Fruit fly (Drosophila melanogaster) whole organism, embryonic: Measurements from ENCODE around the gene CG18268.
A peak's percentile ranks its signal among the peaks of the same experiment; 100 is the strongest.

Source experiments
- CG10274 ChIP-seq: fragments of 200-800 bp; sonication (Bioruptor generic); optimal IDR thresholded peaks from 3 replicates; lab custom pipeline; 2017; ENCODE audit warnings: missing biosample characterization, mild to moderate bottlenecking, missing genetic modification characterization
- CG12299 ChIP-seq: fragments of 200-800 bp; sonication (Bioruptor generic); optimal IDR thresholded peaks from 2 replicates; lab custom pipeline; 2018; ENCODE audit warnings: missing biosample characterization, mild to moderate bottlenecking, missing genetic modification characterization
- CG13287 ChIP-seq: fragments of 200-800 bp; sonication (Bioruptor generic); IDR thresholded peaks from 2 replicates; pipeline ENCODE4 v1.3.6; 2022; ENCODE audit warnings: missing biosample characterization, missing genetic modification characterization; ENCODE audit not compliant: partially characterized antibody
- CG15514 ChIP-seq: fragments of 200-800 bp; sonication (Bioruptor generic); optimal IDR thresholded peaks from 3 replicates; lab custom pipeline; 2017; ENCODE audit warnings: missing biosample characterization, missing genetic modification characterization, mild to moderate bottlenecking, moderate library complexity, missing genetic modification reagents
- CG1602 ChIP-seq: fragments of 200-800 bp; sonication (Bioruptor generic); optimal IDR thresholded peaks from 3 replicates; lab custom pipeline; 2016; ENCODE audit warnings: missing biosample characterization, missing genetic modification characterization
- CG18599 ChIP-seq: fragments of 200-800 bp; sonication (Bioruptor generic); optimal IDR thresholded peaks from 3 replicates; lab custom pipeline; 2017; ENCODE audit warnings: missing biosample characterization, missing genetic modification characterization, mild to moderate bottlenecking, moderate library complexity, missing genetic modification reagents
- CG2712 ChIP-seq: fragments of 200-800 bp; optimal IDR thresholded peaks from 3 replicates; lab custom pipeline; 2019; ENCODE audit warnings: missing biosample characterization, mild to moderate bottlenecking, missing genetic modification characterization, moderate library complexity
- CG31224 ChIP-seq: fragments of 200-800 bp; sonication (Bioruptor generic); IDR thresholded peaks from 2 replicates; pipeline ENCODE4 v1.3.6; 2022; ENCODE audit warnings: missing biosample characterization, missing genetic modification characterization
- CG32532 ChIP-seq: fragments of 200-800 bp; sonication (Bioruptor generic); IDR thresholded peaks from 2 replicates; pipeline ENCODE4 v1.3.6; 2022; ENCODE audit warnings: missing biosample characterization, missing genetic modification characterization
- CG3847 ChIP-seq: fragments of 200-800 bp; sonication (Bioruptor generic); IDR thresholded peaks from 2 replicates; pipeline ENCODE4 v1.3.6; 2022; ENCODE audit warnings: missing biosample characterization, missing genetic modification characterization
- CG5953 ChIP-seq: fragments of 200-800 bp; sonication (Bioruptor generic); IDR thresholded peaks from 2 replicates; pipeline ENCODE4 v1.3.6; 2022; ENCODE audit warnings: missing biosample characterization, missing genetic modification characterization
- CG6791 ChIP-seq: fragments of 200-800 bp; sonication (Bioruptor generic); IDR thresholded peaks from 3 replicates; pipeline ENCODE4 v1.3.6; 2022; ENCODE audit warnings: missing biosample characterization, missing genetic modification characterization; ENCODE audit not compliant: partially characterized antibody
- CG7357 ChIP-seq: fragments of 200-800 bp; sonication (Bioruptor generic); IDR thresholded peaks from 3 replicates; pipeline ENCODE4 v1.3.6; 2022; ENCODE audit warnings: missing biosample characterization, missing genetic modification characterization
- CG8281 ChIP-seq: fragments of 200-800 bp; sonication (Bioruptor generic); optimal IDR thresholded peaks from 2 replicates; lab custom pipeline; 2018; ENCODE audit warnings: missing biosample characterization, mild to moderate bottlenecking, missing genetic modification characterization, moderate library complexity
- CG8359 ChIP-seq: fragments of 200-800 bp; sonication (Bioruptor generic); optimal IDR thresholded peaks from 2 replicates; lab custom pipeline; 2017; ENCODE audit warnings: missing biosample characterization, mild to moderate bottlenecking, missing genetic modification characterization, borderline replicate concordance
- CG8388 ChIP-seq: fragments of 200-800 bp; sonication (Bioruptor generic); optimal IDR thresholded peaks from 2 replicates; lab custom pipeline; 2019; ENCODE audit warnings: missing biosample characterization, mild to moderate bottlenecking, missing genetic modification characterization, moderate library complexity
- CG9215 ChIP-seq: fragments of 200-800 bp; sonication (Bioruptor generic); IDR thresholded peaks from 2 replicates; pipeline ENCODE4 v1.3.6; 2022; ENCODE audit warnings: missing biosample characterization, missing genetic modification characterization
- CG9876 ChIP-seq: fragments of 200-800 bp; sonication (Bioruptor generic); optimal IDR thresholded peaks from 2 replicates; lab custom pipeline; 2016; ENCODE audit warnings: missing biosample characterization, missing genetic modification characterization
- Deaf1 ChIP-seq: fragments of 200-800 bp; optimal IDR thresholded peaks from 3 replicates; lab custom pipeline; 2019; ENCODE audit warnings: missing biosample characterization, mild to moderate bottlenecking, missing genetic modification characterization, moderate library complexity
- Dip3 ChIP-seq: fragments of 200-800 bp; sonication (Bioruptor generic); optimal IDR thresholded peaks from 3 replicates; lab custom pipeline; 2016; ENCODE audit warnings: missing biosample characterization, missing genetic modification characterization
- Fer3 ChIP-seq: fragments of 200-800 bp; sonication (Bioruptor generic); optimal IDR thresholded peaks from 2 replicates; lab custom pipeline; 2018; ENCODE audit warnings: missing biosample characterization, mild to moderate bottlenecking, missing genetic modification characterization, moderate library complexity
- HmgZ ChIP-seq: fragments of 200-800 bp; sonication (Bioruptor generic); optimal IDR thresholded peaks from 2 replicates; lab custom pipeline; 2018; ENCODE audit warnings: missing biosample characterization, mild to moderate bottlenecking, missing genetic modification characterization
- Jarid2 ChIP-seq: fragments of 200-800 bp; sonication (Bioruptor generic); optimal IDR thresholded peaks from 3 replicates; lab custom pipeline; 2017; ENCODE audit warnings: mild to moderate bottlenecking, missing biosample characterization, missing genetic modification reagents, missing genetic modification characterization
- Lpt ChIP-seq: fragments of >200 bp; optimal IDR thresholded peaks from 2 replicates; lab custom pipeline; 2018; ENCODE audit warnings: missing biosample characterization, missing genetic modification characterization
- Meics ChIP-seq: fragments of 200-800 bp; sonication (Bioruptor generic); optimal IDR thresholded peaks from 2 replicates; lab custom pipeline; 2017; ENCODE audit warnings: missing biosample characterization, mild to moderate bottlenecking, missing genetic modification characterization
- NK7.1 ChIP-seq: fragments of 200-800 bp; sonication (Bioruptor generic); optimal IDR thresholded peaks from 3 replicates; lab custom pipeline; 2016; ENCODE audit warnings: missing biosample characterization, missing genetic modification characterization
- PHDP ChIP-seq: fragments of 200-800 bp; sonication (Bioruptor generic); optimal IDR thresholded peaks from 3 replicates; lab custom pipeline; 2018; ENCODE audit warnings: missing biosample characterization, mild to moderate bottlenecking, missing genetic modification characterization, moderate library complexity
- Tbp ChIP-seq: fragments of >200 bp; optimal IDR thresholded peaks from 2 replicates; lab custom pipeline; 2018; ENCODE audit warnings: missing biosample characterization, missing genetic modification characterization
- bowl ChIP-seq: fragments of 200-800 bp; sonication (Bioruptor generic); IDR thresholded peaks from 2 replicates; pipeline ENCODE4 v1.3.6; 2022; ENCODE audit warnings: missing biosample characterization, missing genetic modification characterization
- chinmo ChIP-seq: fragments of 200-800 bp; sonication (Bioruptor generic); IDR thresholded peaks from 4 replicates; pipeline ENCODE4 v1.3.6; 2022; ENCODE audit warnings: missing biosample characterization, missing genetic modification characterization; ENCODE audit not compliant: partially characterized antibody
- corto ChIP-seq: fragments of 200-800 bp; sonication (Bioruptor generic); optimal IDR thresholded peaks from 2 replicates; lab custom pipeline; 2016; ENCODE audit warnings: missing biosample characterization, mild to moderate bottlenecking, missing genetic modification characterization, moderate library complexity
- crp ChIP-seq, 2 experiments: fragments of 200-800 bp; sonication (Bioruptor generic); optimal IDR thresholded peaks; 2 replicates in 1 of 2; 3 replicates in 1 of 2; lab custom pipeline; 2017; ENCODE audit warnings: missing biosample characterization in 2 of 2, missing genetic modification characterization in 2 of 2, mild to moderate bottlenecking in 1 of 2, moderate library complexity in 1 of 2
- gcm2 ChIP-seq: fragments of 200-800 bp; sonication (Bioruptor generic); optimal IDR thresholded peaks from 2 replicates; lab custom pipeline; 2016; ENCODE audit warnings: missing biosample characterization, missing genetic modification characterization
- grn ChIP-seq: fragments of 200-800 bp; sonication (Bioruptor generic); optimal IDR thresholded peaks from 3 replicates; lab custom pipeline; 2017; ENCODE audit warnings: missing biosample characterization, missing genetic modification characterization
- her ChIP-seq: fragments of 200-800 bp; sonication (Bioruptor generic); optimal IDR thresholded peaks from 2 replicates; lab custom pipeline; 2016; ENCODE audit warnings: missing biosample characterization, missing genetic modification characterization
- ind ChIP-seq: fragments of 200-800 bp; sonication (Bioruptor generic); optimal IDR thresholded peaks from 3 replicates; lab custom pipeline; 2016; ENCODE audit warnings: missing biosample characterization, missing genetic modification characterization
- klu ChIP-seq: fragments of 200-800 bp; sonication (Bioruptor generic); IDR thresholded peaks from 2 replicates; pipeline ENCODE4 v1.3.6; 2022; ENCODE audit warnings: missing biosample characterization, missing genetic modification characterization
- lab ChIP-seq: fragments of 200-800 bp; sonication (Bioruptor generic); optimal IDR thresholded peaks from 3 replicates; lab custom pipeline; 2017; ENCODE audit warnings: missing biosample characterization, missing genetic modification characterization, mild to moderate bottlenecking, moderate library complexity, missing genetic modification reagents
- lbe ChIP-seq: fragments of 200-800 bp; sonication (Bioruptor generic); optimal IDR thresholded peaks from 2 replicates; lab custom pipeline; 2016; ENCODE audit warnings: missing biosample characterization, mild to moderate bottlenecking, missing genetic modification characterization
- mirr ChIP-seq: fragments of 200-800 bp; sonication (Bioruptor generic); optimal IDR thresholded peaks from 3 replicates; lab custom pipeline; 2018; ENCODE audit warnings: missing biosample characterization, mild to moderate bottlenecking, missing genetic modification characterization
- pan ChIP-seq, 4 experiments: fragments of >200 bp in 3 of 4; fragments of 200-800 bp in 1 of 4; sonication (Bioruptor generic) in 1 of 4; optimal IDR thresholded peaks in 3 of 4; IDR thresholded peaks in 1 of 4; 2 replicates each; pipeline versions ENCODE4 v1.3.6 to Lab custom; 2017 to 2022; ENCODE audit warnings: missing biosample characterization in 2 of 4, missing genetic modification characterization in 2 of 4, mixed read lengths in 1 of 4
- pzg ChIP-seq: fragments of 200-800 bp; sonication (Bioruptor generic); optimal IDR thresholded peaks from 3 replicates; lab custom pipeline; 2018; ENCODE audit warnings: missing biosample characterization, mild to moderate bottlenecking, missing genetic modification characterization, moderate library complexity
- scrt ChIP-seq: fragments of 200-800 bp; sonication (Bioruptor generic); optimal IDR thresholded peaks from 2 replicates; lab custom pipeline; 2018; ENCODE audit warnings: missing biosample characterization, mild to moderate bottlenecking, missing genetic modification characterization, moderate library complexity
- sd ChIP-seq: fragments of 200-800 bp; sonication (Bioruptor generic); optimal IDR thresholded peaks from 3 replicates; lab custom pipeline; 2018; ENCODE audit warnings: missing biosample characterization, mild to moderate bottlenecking, missing genetic modification characterization, moderate library complexity
- so ChIP-seq: fragments of 200-800 bp; sonication (Bioruptor generic); IDR thresholded peaks from 3 replicates; pipeline ENCODE4 v1.3.6; 2022; ENCODE audit warnings: missing biosample characterization, missing genetic modification characterization
- sqz ChIP-seq: fragments of 200-800 bp; sonication (Bioruptor generic); optimal IDR thresholded peaks from 3 replicates; lab custom pipeline; 2018; ENCODE audit warnings: missing biosample characterization, mild to moderate bottlenecking, missing genetic modification characterization
- unc-4 ChIP-seq: fragments of 200-800 bp; sonication (Bioruptor generic); IDR thresholded peaks from 2 replicates; pipeline ENCODE4 v1.3.6; 2022; ENCODE audit warnings: missing biosample characterization, missing genetic modification characterization; ENCODE audit not compliant: partially characterized antibody
- zfh2 ChIP-seq: fragments of 200-800 bp; sonication (Bioruptor generic); optimal IDR thresholded peaks from 2 replicates; lab custom pipeline; 2016; ENCODE audit warnings: missing biosample characterization, missing genetic modification characterization

The CG18268 gene

dm6 chr3R:7793855-7794254 is 10.4 kb downstream of the CG18268 start, which contains the start of gene CG2641 (continued):
- TF ChIP-seq CG15514 (GFP tag; lab: Kevin White, UChicago) (peak; percentile 1), lbe (peak; percentile 61), sd (tag; lab: Kevin White, UChicago) (peak; percentile 66), CG32532 (GFP tag; lab: Robert Waterston, UW) (peak; percentile 36; the same call in 1 of the 2 replicates), corto (GFP tag; lab: Kevin White, UChicago) (peak; percentile 68), scrt (GFP tag; lab: Kevin White, UChicago) (peak; percentile 13), unc-4 (GFP tag; lab: Robert Waterston, UW) (peak; percentile 14; the same call in 1 of the 2 replicates), sqz (GFP tag; lab: Kevin White, UChicago) (no peak), CG13287 (GFP tag; lab: Robert Waterston, UW) (peak; percentile 52), CG7357 (no peak), PHDP (tag; lab: Kevin White, UChicago) (peak; percentile 21), crp (GFP tag; optimal IDR thresholded peaks at IDR 0.05; lab: Kevin White, UChicago) (peak in 1 of 2 experiments; percentile 63), chinmo (GFP tag; lab: Robert Waterston, UW) (peak; percentile 77; the same call in 1 of the 4 replicates)

dm6 chr3R:7790583-7791034 is 13.6 kb downstream of the CG18268 start, which contains the start of gene CG10086:
Gene CG10086, plus strand, starts transcription at chr3R:7790633.
- no peak for TF ChIP-seq CG9215 (GFP tag; lab: Robert Waterston, UW)
- TF ChIP-seq pan (optimal IDR thresholded peaks at IDR 0.05; lab: Kevin White, UChicago), result no peak
- no peak for TF ChIP-seq pan (GFP tag; optimal IDR thresholded peaks at IDR 0.05 in 1 of 2, IDR thresholded peaks at IDR 0.05 in 1 of 2)
- no peak for TF ChIP-seq CG12299 (tag; lab: Kevin White, UChicago)
- TF ChIP-seq grn (GFP tag; lab: Kevin White, UChicago), result peak; percentile 74
- TF ChIP-seq CG8388, result no peak
- no peak for TF ChIP-seq Dip3 (GFP tag; lab: Kevin White, UChicago)
- no peak for TF ChIP-seq CG1602 (GFP tag; lab: Kevin White, UChicago)
- no peak for TF ChIP-seq Lpt (GFP tag; lab: Kevin White, UChicago)
- TF ChIP-seq ind (GFP tag; lab: Kevin White, UChicago), result no peak
- no peak for TF ChIP-seq pzg (GFP tag; lab: Kevin White, UChicago)
- peak; percentile 51 for TF ChIP-seq HmgZ (tag; lab: Kevin White, UChicago)
- TF ChIP-seq CG6791 (GFP tag; lab: Robert Waterston, UW), result no peak
- TF ChIP-seq CG31224 (GFP tag; lab: Robert Waterston, UW), result no peak
- no peak for TF ChIP-seq CG8359 (GFP tag; lab: Kevin White, UChicago)
- TF ChIP-seq Jarid2 (GFP tag; lab: Kevin White, UChicago), result peak; percentile 1
- no peak for TF ChIP-seq CG8281 (tag; lab: Kevin White, UChicago)
- TF ChIP-seq CG18599 (GFP tag; lab: Kevin White, UChicago), result peak; percentile 34
- no peak for TF ChIP-seq bowl
- TF ChIP-seq lab, result peak; percentile 38
- TF ChIP-seq zfh2 (GFP tag; lab: Kevin White, UChicago), result no peak
- no peak for TF ChIP-seq CG3847 (GFP tag; lab: Robert Waterston, UW)
- TF ChIP-seq mirr, result peak; percentile 83
- TF ChIP-seq CG5953 (GFP tag; lab: Robert Waterston, UW), result no peak
- TF ChIP-seq NK7.1, result no peak
- TF ChIP-seq chinmo (GFP tag; lab: Robert Waterston, UW), result 0 out of 4 replicates have a peak, but pooled peaks have one; percentile 14
- TF ChIP-seq her, result no peak
- no peak for TF ChIP-seq CG2712 (tag; lab: Kevin White, UChicago)
- 0 out of 3 replicates have a peak, but pooled peaks have one; percentile 19 for TF ChIP-seq so
- no peak for TF ChIP-seq CG9876 (GFP tag; lab: Kevin White, UChicago)
- no peak for TF ChIP-seq gcm2
- TF ChIP-seq Fer3 (tag; lab: Kevin White, UChicago), result no peak
- TF ChIP-seq klu (GFP tag; lab: Robert Waterston, UW), result no peak
- TF ChIP-seq Tbp (GFP tag; lab: Kevin White, UChicago), result no peak
- peak; percentile 37 for TF ChIP-seq Deaf1 (tag; lab: Kevin White, UChicago)
- no peak for TF ChIP-seq Meics (GFP tag; lab: Kevin White, UChicago)
- no peak for TF ChIP-seq CG10274 (GFP tag; lab: Kevin White, UChicago)
